Fruit fly (Drosophila melanogaster): ENCODE data around the gene mRpL9.

Gene mRpL9

DNA sequence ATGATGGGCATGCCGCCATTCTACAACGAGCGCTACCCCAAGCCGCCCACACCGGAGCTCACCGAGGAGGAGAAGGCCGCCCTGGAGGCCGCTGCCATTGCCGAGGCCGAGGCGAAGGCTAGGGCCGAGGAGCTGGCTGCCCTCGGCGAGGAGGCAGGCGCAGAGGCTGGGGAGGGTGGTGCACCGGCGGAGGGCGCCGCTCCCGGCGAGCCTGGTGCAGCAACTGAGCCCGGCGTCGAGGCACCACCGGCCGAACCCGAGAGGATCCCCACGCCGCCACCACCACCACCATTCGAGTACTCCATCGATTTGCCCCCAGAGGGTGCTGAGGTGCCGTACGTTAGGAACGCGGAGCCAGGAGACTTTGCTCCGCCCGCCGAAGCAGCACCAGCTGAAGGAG, 25.3 kb upstream of the mRpL9 start:
- 0 out of 3 replicates have a peak, but pooled peaks have one; percentile 6 for TF ChIP-seq Dbx (GFP tag; IDR thresholded peaks at IDR 0.05)
- no peak for TF ChIP-seq CG15073 (GFP tag; optimal IDR thresholded peaks at IDR 0.05)
- TF ChIP-seq CG15269 (tag; optimal IDR thresholded peaks at IDR 0.05): no peak
- TF ChIP-seq Hey (tag; optimal IDR thresholded peaks at IDR 0.05): no peak
- 0 out of 2 replicates have a peak, but pooled peaks have one; percentile 6 for TF ChIP-seq bbx (GFP tag; IDR thresholded peaks at IDR 0.05; ENCODE audit: partially characterized antibody)
- TF ChIP-seq CG11560 (tag; IDR thresholded peaks at IDR 0.05): 0 out of 3 replicates have a peak, but pooled peaks have one; percentile 35
- TF ChIP-seq CG17328 (GFP tag; IDR thresholded peaks at IDR 0.05): peak; percentile 37; the same call in 1 of the 2 replicates
- no peak for TF ChIP-seq CG1529 (GFP tag; optimal IDR thresholded peaks at IDR 0.05)
- TF ChIP-seq Hr39 (optimal IDR thresholded peaks at IDR 0.05): peak; percentile 16
- TF ChIP-seq CG10543 (GFP tag; optimal IDR thresholded peaks at IDR 0.05): peak; percentile 6
- TF ChIP-seq CG9932 (GFP tag; IDR thresholded peaks at IDR 0.05): no peak
- no peak for TF ChIP-seq Gsc (GFP tag; IDR thresholded peaks at IDR 0.05)
- TF ChIP-seq sens (GFP tag): peak; percentile 22
- 0 out of 2 replicates have a peak, but pooled peaks have one; percentile 12 for TF ChIP-seq vvl (GFP tag; IDR thresholded peaks at IDR 0.05)
- TF ChIP-seq CG16813 (GFP tag; IDR thresholded peaks at IDR 0.05; ENCODE audit: partially characterized antibody): 0 out of 3 replicates have a peak, but pooled peaks have one; percentile 24
- TF ChIP-seq MTF-1 (GFP tag; optimal IDR thresholded peaks at IDR 0.05; ENCODE audit: borderline replicate concordance): no peak
- no peak for TF ChIP-seq lola (GFP tag; optimal IDR thresholded peaks at IDR 0.05)
- 0 out of 3 replicates have a peak, but pooled peaks have one; percentile 9 for TF ChIP-seq dysf (GFP tag; IDR thresholded peaks at IDR 0.05)
- TF ChIP-seq CG42726 (GFP tag; IDR thresholded peaks at IDR 0.05; ENCODE audit: partially characterized antibody): peak; percentile 23; the same call in 1 of the 2 replicates
- no peak for TF ChIP-seq salm (tag; optimal IDR thresholded peaks at IDR 0.05)
- TF ChIP-seq ftz-f1 (GFP tag; optimal IDR thresholded peaks at IDR 0.05): peak; percentile 56
- TF ChIP-seq HHEX (GFP tag; optimal IDR thresholded peaks at IDR 0.05): no peak
- TF ChIP-seq CG2712 (tag; optimal IDR thresholded peaks at IDR 0.05): no peak

DNA sequence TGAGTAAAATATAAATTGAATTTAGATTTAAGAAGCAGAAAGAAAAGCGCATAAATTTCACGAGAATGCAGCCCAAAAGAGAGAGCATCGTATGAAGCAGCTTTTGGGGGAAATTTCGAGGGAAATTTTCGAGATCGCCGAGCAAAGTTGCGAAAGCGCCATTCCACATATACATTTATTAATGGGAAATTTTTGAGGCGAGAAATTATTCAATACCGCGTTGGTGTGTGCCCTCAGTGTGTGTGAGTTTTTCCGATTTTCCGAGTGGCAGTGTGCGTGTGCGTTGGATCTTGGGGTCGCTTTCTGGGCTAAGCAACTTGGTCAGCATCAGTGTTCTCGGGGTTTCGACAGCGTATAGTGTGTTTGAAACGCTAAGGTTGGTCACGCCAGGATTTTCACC, 20.6 kb upstream of the mRpL9 start, which contains the start of gene Tm2:
Gene Tm2, plus strand, starts transcription at position 270 of the 400 bp plus-strand sequence.
- TF ChIP-seq cas (GFP tag; IDR thresholded peaks at IDR 0.05): no peak
- no peak for TF ChIP-seq D19A (tag; optimal IDR thresholded peaks at IDR 0.05)
- TF ChIP-seq sd (tag; optimal IDR thresholded peaks at IDR 0.05): peak; percentile 1
- TF ChIP-seq dm (GFP tag; optimal IDR thresholded peaks at IDR 0.05): no peak
- no peak for TF ChIP-seq CG11085 (GFP tag; IDR thresholded peaks at IDR 0.05)
- TF ChIP-seq aop (GFP tag; IDR thresholded peaks at IDR 0.05): no peak
- peak; percentile 66 for TF ChIP-seq cg (GFP tag; optimal IDR thresholded peaks at IDR 0.05)
- no peak for TF ChIP-seq btn (GFP tag; optimal IDR thresholded peaks at IDR 0.05)
- TF ChIP-seq tup (GFP tag; optimal IDR thresholded peaks at IDR 0.05): no peak
- TF ChIP-seq CG15073 (GFP tag; optimal IDR thresholded peaks at IDR 0.05): no peak
- no peak for TF ChIP-seq CG18476 (GFP tag; optimal IDR thresholded peaks at IDR 0.05)
- TF ChIP-seq CG11398 (GFP tag; optimal IDR thresholded peaks at IDR 0.05): no peak
- no peak for TF ChIP-seq Dad (GFP tag; optimal IDR thresholded peaks at IDR 0.05)
- peak in 1 of 2 experiments; percentile 54 for TF ChIP-seq Pdp1 (GFP tag; optimal IDR thresholded peaks at IDR 0.05)
- no peak for TF ChIP-seq nerfin-2 (GFP tag; IDR thresholded peaks at IDR 0.05; ENCODE audit: partially characterized antibody)
- TF ChIP-seq CG3281 (GFP tag; optimal IDR thresholded peaks at IDR 0.05): no peak
- no peak for TF ChIP-seq CG2202 (tag; optimal IDR thresholded peaks at IDR 0.05)
- no peak for TF ChIP-seq CG11504 (tag; optimal IDR thresholded peaks at IDR 0.05)
- TF ChIP-seq ac (GFP tag; optimal IDR thresholded peaks at IDR 0.05): no peak
- no peak for TF ChIP-seq CG6683 (GFP tag; optimal IDR thresholded peaks at IDR 0.05)
- no peak for TF ChIP-seq gt (GFP tag; IDR thresholded peaks at IDR 0.05)
- peak; percentile 70 for TF ChIP-seq Med (GFP tag)
- TF ChIP-seq CG3163 (GFP tag; optimal IDR thresholded peaks at IDR 0.05): no peak
- 0 out of 2 replicates have a peak, but pooled peaks have one; percentile 15 for TF ChIP-seq CG32767 (GFP tag; IDR thresholded peaks at IDR 0.05)
- TF ChIP-seq z (GFP tag; IDR thresholded peaks at IDR 0.05): 0 out of 3 replicates have a peak, but pooled peaks have one; percentile 27
- no peak for TF ChIP-seq klu (GFP tag; IDR thresholded peaks at IDR 0.05)
- TF ChIP-seq sens (GFP tag): peak; percentile 82
